Fruit fly (Drosophila melanogaster): ENCODE results near the gene CG13050.
A peak's percentile ranks its signal among the peaks of the same experiment; 100 is the strongest.

DNA sequence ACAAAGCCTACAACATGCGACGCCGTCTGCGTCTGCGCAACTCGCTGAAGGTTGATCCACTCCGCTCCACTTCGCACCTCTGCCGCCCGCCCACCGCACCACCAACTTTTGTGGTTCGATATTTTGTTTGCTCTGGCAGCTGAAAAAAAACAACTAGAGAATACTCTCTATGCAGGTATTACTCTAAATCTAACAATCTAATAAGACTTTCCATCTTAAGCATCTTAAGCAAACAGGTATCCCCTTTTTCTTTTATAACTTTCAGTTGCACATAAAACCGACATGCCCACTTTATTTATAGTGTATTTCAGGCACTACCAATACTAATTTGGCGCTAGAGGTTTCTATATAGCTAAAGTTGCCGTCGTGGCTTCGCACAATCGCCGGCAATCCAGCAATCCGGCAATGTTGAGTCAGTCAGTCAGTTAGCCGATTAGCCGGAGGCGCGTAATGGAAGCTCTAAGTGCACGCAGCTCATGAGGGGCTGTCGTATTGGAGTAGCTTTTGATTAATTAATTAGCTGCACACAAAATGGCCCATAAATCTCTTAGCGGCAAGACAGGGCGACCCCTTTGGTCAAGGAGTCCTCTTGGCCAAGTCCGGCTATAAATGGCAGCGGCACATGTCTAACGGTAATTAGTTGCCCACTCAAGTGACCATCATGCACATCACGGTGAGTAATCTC, 49.3 kb upstream of the CG13050 start, which contains the start of gene CG13058:
- TF ChIP-seq Gug (GFP tag; IDR thresholded peaks at IDR 0.05), result peak; percentile 32; the same call in 1 of the 2 replicates
- peak; percentile 39 for TF ChIP-seq Sox14 (GFP tag; optimal IDR thresholded peaks at IDR 0.05)
- TF ChIP-seq Sox15 (GFP tag; optimal IDR thresholded peaks at IDR 0.05), result no peak
- TF ChIP-seq Lpt (GFP tag; optimal IDR thresholded peaks at IDR 0.05), result peak; percentile 65
